Worm (Caenorhabditis elegans): Measurements from ENCODE around the gene ule-5.

DNA sequence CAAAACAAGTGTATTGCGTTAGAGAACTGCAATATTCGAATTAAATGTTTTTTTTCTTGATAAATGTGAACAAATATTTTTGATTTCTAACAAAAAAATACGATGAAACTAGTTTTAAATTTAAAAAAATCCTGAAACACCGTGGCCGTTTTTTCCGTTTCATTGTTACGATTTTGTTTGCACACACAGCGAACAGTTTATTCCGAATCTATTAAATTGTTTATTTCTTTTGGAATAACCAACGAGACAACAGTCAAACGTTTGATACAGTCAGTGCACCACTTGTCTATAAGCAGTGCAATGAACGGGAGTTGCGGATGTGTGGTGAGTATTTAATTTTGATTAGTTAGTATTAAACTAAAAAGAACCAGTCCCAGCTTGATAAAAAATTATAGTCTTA, 33.8 kb downstream of the ule-5 start, which contains the start of gene Y62H9A.13:
- TF ChIP-seq nhr-12 (tag; optimal IDR thresholded peaks at IDR 0.05): no peak
- TF ChIP-seq ztf-4 (tag; optimal IDR thresholded peaks at IDR 0.05): no peak
- TF ChIP-seq tbx-2 (tag; optimal IDR thresholded peaks at IDR 0.05): no peak
- TF ChIP-seq efl-1 (optimal IDR thresholded peaks at IDR 0.05): no peak
- TF ChIP-seq efl-1 (GFP tag; optimal IDR thresholded peaks at IDR 0.05 in 1 of 2): no peak
- no peak for TF ChIP-seq dpl-1 (GFP tag; optimal IDR thresholded peaks at IDR 0.05)
- no peak for TF ChIP-seq unc-130 (tag; optimal IDR thresholded peaks at IDR 0.05)

Measured in whole organism, L1 larva.